Worm (Caenorhabditis elegans) whole organism, L1 larva: ENCODE results near the gene nhr-264.

Experiments used
- ces-1 ChIP-seq: fragments of 150-350 bp; optimal IDR thresholded peaks from 2 replicates; lab custom pipeline; 2014; ENCODE audit warnings: missing biosample characterization, missing genetic modification reagents, missing genetic modification characterization
- lin-13 ChIP-seq: fragments of 150-350 bp; optimal IDR thresholded peaks from 2 replicates; lab custom pipeline; 2014; ENCODE audit warnings: missing biosample characterization, missing genetic modification reagents, missing genetic modification characterization
- nhr-76 ChIP-seq: sonication (generic microtip); optimal IDR thresholded peaks from 2 replicates; lab custom pipeline; 2017; ENCODE audit warnings: missing biosample characterization, missing genetic modification characterization
- tbx-2 ChIP-seq: sonication (generic microtip); optimal IDR thresholded peaks from 2 replicates; lab custom pipeline; 2016; ENCODE audit warnings: missing genetic modification characterization, missing compliant biosample characterization
- unc-130 ChIP-seq: fragments of 150-350 bp; optimal IDR thresholded peaks from 2 replicates; lab custom pipeline; 2017; ENCODE audit warnings: missing biosample characterization, missing genetic modification characterization, inconsistent platforms
- unc-62 ChIP-seq: fragments of 150-350 bp; optimal IDR thresholded peaks from 2 replicates; lab custom pipeline; 2014; ENCODE audit warnings: missing biosample characterization, missing genetic modification reagents, missing genetic modification characterization

DNA sequence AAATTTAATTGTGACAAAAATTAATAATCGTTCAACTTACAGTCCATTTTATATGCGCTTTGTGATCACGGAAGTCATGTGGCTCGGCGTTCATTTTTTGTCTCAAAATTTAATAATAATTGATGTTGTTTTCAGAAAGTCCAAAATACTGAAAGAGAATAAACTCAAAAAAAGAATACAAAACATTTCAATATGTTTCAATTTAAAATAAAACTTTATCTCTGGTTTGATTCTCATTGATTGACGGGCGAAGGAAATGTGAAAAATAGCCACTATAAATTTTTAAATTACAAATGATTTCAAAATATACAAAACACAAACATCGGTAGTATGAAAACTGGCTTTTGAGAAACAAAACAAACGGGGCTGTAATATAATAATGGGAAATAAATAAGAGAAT, 45.5 kb upstream of the nhr-264 start, which contains the start of gene T20D3.6:
- TF ChIP-seq ces-1 (GFP tag; lab: Kevin White, UChicago), result no peak
- TF ChIP-seq unc-62 (GFP tag; lab: Kevin White, UChicago), result no peak
- no peak for TF ChIP-seq nhr-76 (tag; lab: Kevin White, UChicago)
- no peak for TF ChIP-seq tbx-2
- TF ChIP-seq lin-13, result no peak
- TF ChIP-seq unc-130 (tag; lab: Kevin White, UChicago), result no peak
